Worm (Caenorhabditis elegans): ENCODE data around the gene C48B4.7.

C48B4.7 gene

DNA sequence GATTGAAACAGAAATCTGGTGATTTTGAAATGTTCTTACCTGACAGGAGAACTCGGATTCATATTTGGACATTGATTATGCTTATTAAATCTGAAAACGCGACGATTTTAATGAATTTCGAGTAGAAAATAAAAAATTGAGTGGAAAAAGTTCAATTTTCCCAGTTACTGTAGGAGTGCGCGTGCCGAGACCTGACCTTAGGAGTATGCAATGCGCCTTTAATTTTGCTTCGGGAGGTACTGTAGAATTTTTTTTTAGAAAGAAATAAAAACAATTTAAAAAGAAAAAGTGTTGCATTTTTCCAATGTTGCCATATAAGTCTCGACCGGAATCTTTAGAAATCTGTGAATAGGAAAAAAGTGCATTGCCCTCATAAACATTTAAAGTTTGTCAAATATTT is 6.7 kb upstream of the C48B4.7 start, which contains the start of gene C48B4.11:
Gene C48B4.11 (minus strand): TSS at position 143 of the 400 bp plus-strand sequence.
- TF ChIP-seq unc-62 (GFP tag; optimal IDR thresholded peaks at IDR 0.05): no peak
- TF ChIP-seq unc-120 (tag; optimal IDR thresholded peaks at IDR 0.05; ENCODE audit: poor library complexity, severe bottlenecking): no peak
- no peak for TF ChIP-seq ceh-83 (GFP tag; optimal IDR thresholded peaks at IDR 0.05)
- no peak for TF ChIP-seq snpc-4 (tag; optimal IDR thresholded peaks at IDR 0.05)
- no peak for TF ChIP-seq mab-5 (tag; optimal IDR thresholded peaks at IDR 0.05)
- TF ChIP-seq ces-1 (GFP tag; optimal IDR thresholded peaks at IDR 0.05): no peak
- TF ChIP-seq ztf-11 (tag; optimal IDR thresholded peaks at IDR 0.05): no peak
- TF ChIP-seq ceh-43 (GFP tag; optimal IDR thresholded peaks at IDR 0.05): no peak
- TF ChIP-seq nhr-237 (tag; optimal IDR thresholded peaks at IDR 0.05): no peak
- TF ChIP-seq nhr-2 (tag; optimal IDR thresholded peaks at IDR 0.05): no peak
- TF ChIP-seq tbx-8 (GFP tag; optimal IDR thresholded peaks at IDR 0.05): no peak
- TF ChIP-seq ham-2 (GFP tag; optimal IDR thresholded peaks at IDR 0.05): no peak
- no peak for TF ChIP-seq lsy-2 (tag; optimal IDR thresholded peaks at IDR 0.05)
- no peak for TF ChIP-seq unc-39 (tag; optimal IDR thresholded peaks at IDR 0.05)
- TF ChIP-seq M03D4.4 (tag; optimal IDR thresholded peaks at IDR 0.05): no peak
- no peak for TF ChIP-seq mep-1 (tag; optimal IDR thresholded peaks at IDR 0.05)
- TF ChIP-seq elt-3 (tag; optimal IDR thresholded peaks at IDR 0.05): no peak
- no peak for TF ChIP-seq drap-1 (GFP tag; optimal IDR thresholded peaks at IDR 0.05)

ce11 chrIII:9564410-9564809 is 5.2 kb upstream of the C48B4.7 start, which contains the start of gene C48B4.10:
Gene C48B4.10 (minus strand): TSS chrIII:9564510.
- TF ChIP-seq drap-1 (GFP tag; optimal IDR thresholded peaks at IDR 0.05) (no peak), mab-5 (tag; optimal IDR thresholded peaks at IDR 0.05) (no peak), bed-3 (GFP tag; optimal IDR thresholded peaks at IDR 0.05) (no peak), nhr-2 (tag; optimal IDR thresholded peaks at IDR 0.05) (no peak), ceh-39 (tag; optimal IDR thresholded peaks at IDR 0.05) (no peak)

- TF ChIP-seq sptf-1 (tag; optimal IDR thresholded peaks at IDR 0.05) (no peak), lsy-2 (tag; optimal IDR thresholded peaks at IDR 0.05) (no peak), sem-2 (GFP tag; optimal IDR thresholded peaks at IDR 0.05) (no peak), nhr-28 (tag; optimal IDR thresholded peaks at IDR 0.05) (no peak), ham-2 (GFP tag; optimal IDR thresholded peaks at IDR 0.05) (no peak)
Observed at ce11 chrIII:9563235-9563634, 4.0 kb upstream of the C48B4.7 start, which contains the start of gene C48B4.9. Gene C48B4.9 (minus strand): TSS chrIII:9563335.

DNA sequence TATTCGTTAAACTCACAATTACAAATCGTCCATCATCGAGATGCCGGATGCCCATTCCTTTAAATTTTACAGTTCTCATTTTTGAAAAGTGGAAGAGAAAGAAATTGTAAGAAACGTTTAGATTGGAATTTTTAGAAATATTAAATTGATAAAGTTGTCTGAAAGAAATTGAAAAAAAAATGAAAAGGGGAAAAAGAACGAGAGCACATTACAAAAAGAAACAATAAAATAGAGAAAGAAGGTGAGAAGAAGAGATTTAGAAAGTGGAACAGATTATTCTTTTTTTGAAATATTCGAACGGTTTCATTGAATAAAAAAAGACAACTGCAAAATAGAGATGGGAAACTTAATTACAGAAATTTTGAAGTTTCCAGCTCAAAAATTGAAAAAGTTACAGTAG is 1.9 kb upstream of the C48B4.7 start, which contains the start of gene C48B4.8:
Gene C48B4.8 (minus strand): TSS at position 101 of the 400 bp plus-strand sequence.
- TF ChIP-seq mep-1 (tag; optimal IDR thresholded peaks at IDR 0.05) (no peak), drap-1 (GFP tag; optimal IDR thresholded peaks at IDR 0.05) (no peak), unc-39 (tag; optimal IDR thresholded peaks at IDR 0.05) (no peak), mls-2 (tag; optimal IDR thresholded peaks at IDR 0.05) (no peak), cnd-1 (tag; optimal IDR thresholded peaks at IDR 0.05) (no peak), elt-1 (tag; optimal IDR thresholded peaks at IDR 0.05; ENCODE audit: borderline replicate concordance, insufficient read depth) (no peak), lsy-2 (tag; optimal IDR thresholded peaks at IDR 0.05) (no peak), nhr-76 (tag; optimal IDR thresholded peaks at IDR 0.05) (no peak), ztf-11 (tag; optimal IDR thresholded peaks at IDR 0.05) (no peak), blmp-1 (tag; optimal IDR thresholded peaks at IDR 0.05) (no peak), sptf-1 (tag; optimal IDR thresholded peaks at IDR 0.05) (no peak), elt-3 (tag; optimal IDR thresholded peaks at IDR 0.05) (no peak), tbx-8 (GFP tag; optimal IDR thresholded peaks at IDR 0.05) (no peak), unc-120 (tag; optimal IDR thresholded peaks at IDR 0.05; ENCODE audit: poor library complexity, severe bottlenecking) (no peak)

DNA sequence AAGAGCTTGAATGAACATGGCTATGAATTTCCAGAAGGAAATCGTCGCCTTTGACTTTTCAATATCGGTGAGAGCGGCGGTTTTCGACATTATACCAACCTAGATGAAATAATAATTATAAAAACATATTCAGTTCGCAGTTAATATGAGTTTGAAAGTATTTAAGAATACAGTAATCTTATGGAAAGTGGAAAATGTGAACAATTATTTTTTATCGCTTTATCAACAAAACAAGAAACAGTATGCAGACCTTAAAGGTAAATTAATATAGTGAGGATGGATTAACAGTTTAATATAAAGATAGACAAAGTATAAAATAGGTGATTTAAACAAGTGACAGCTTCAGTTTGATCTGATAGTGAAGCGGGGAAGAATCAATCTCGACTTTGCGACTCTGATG is 768 bp downstream of the C48B4.7 start, which contains the start of gene C48B4.6:
Gene C48B4.6 (minus strand): TSS at position 101 of the 400 bp plus-strand sequence.
- TF ChIP-seq sem-2 (GFP tag; optimal IDR thresholded peaks at IDR 0.05) (no peak), cnd-1 (tag; optimal IDR thresholded peaks at IDR 0.05) (no peak), M03D4.4 (tag; optimal IDR thresholded peaks at IDR 0.05) (no peak), ceh-43 (GFP tag; optimal IDR thresholded peaks at IDR 0.05) (no peak), lin-13 (tag; optimal IDR thresholded peaks at IDR 0.05) (no peak), nhr-12 (tag; optimal IDR thresholded peaks at IDR 0.05) (no peak)

DNA sequence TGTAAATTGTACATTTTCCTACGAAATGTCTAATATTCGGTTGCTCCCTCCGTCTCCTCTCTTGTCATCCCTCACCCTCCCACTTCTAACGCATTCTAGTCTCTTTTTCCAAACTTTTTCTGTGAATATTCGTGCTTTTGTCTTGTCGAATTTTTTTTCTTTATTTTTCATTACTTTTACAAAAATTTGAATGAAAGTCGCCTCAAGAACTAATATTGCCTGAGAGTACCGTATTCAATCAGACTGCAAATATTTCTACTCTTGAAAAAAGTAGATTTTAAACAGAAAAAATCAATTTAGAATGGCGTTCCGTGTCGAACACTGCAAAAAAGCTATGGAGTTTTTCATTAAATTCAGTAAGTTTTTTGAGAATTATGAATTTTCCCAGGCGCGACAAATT is 2.9 kb downstream of the C48B4.7 start, which contains the start of gene ZK1098.11:
Gene ZK1098.11 (plus strand): TSS at position 301 of the 400 bp plus-strand sequence.
- TF ChIP-seq bed-3 (GFP tag; optimal IDR thresholded peaks at IDR 0.05): no peak
- TF ChIP-seq mls-2 (tag; optimal IDR thresholded peaks at IDR 0.05): no peak
- TF ChIP-seq tbx-8 (GFP tag; optimal IDR thresholded peaks at IDR 0.05): no peak
- TF ChIP-seq nhr-28 (tag; optimal IDR thresholded peaks at IDR 0.05): no peak

Data from whole organism, mixed stage, embryonic.